Fruit fly (Drosophila melanogaster) Kc167 (cell line): ENCODE results near the gene CG42869.

Experiments used
- Myc ChIP-seq: fragments of >200 bp; optimal IDR thresholded peaks from 2 replicates; lab custom pipeline; 2017; ENCODE audit warnings: missing external identifiers
- Sin3A ChIP-seq: fragments of >200 bp; optimal IDR thresholded peaks from 2 replicates; lab custom pipeline; 2018; ENCODE audit warnings: missing external identifiers
- h ChIP-seq: fragments of >200 bp; optimal IDR thresholded peaks from 3 replicates; lab custom pipeline; 2018; ENCODE audit warnings: missing external identifiers
- insv ChIP-seq: fragments of >200 bp; optimal IDR thresholded peaks from 3 replicates; lab custom pipeline; 2018; ENCODE audit warnings: missing external identifiers
- psq ChIP-seq: fragments of >200 bp; optimal IDR thresholded peaks from 2 replicates; lab custom pipeline; 2017; ENCODE audit warnings: missing external identifiers
- ttk ChIP-seq: sonication (Bioruptor generic); optimal IDR thresholded peaks from 2 replicates; lab custom pipeline; 2017; ENCODE audit warnings: missing external identifiers

DNA sequence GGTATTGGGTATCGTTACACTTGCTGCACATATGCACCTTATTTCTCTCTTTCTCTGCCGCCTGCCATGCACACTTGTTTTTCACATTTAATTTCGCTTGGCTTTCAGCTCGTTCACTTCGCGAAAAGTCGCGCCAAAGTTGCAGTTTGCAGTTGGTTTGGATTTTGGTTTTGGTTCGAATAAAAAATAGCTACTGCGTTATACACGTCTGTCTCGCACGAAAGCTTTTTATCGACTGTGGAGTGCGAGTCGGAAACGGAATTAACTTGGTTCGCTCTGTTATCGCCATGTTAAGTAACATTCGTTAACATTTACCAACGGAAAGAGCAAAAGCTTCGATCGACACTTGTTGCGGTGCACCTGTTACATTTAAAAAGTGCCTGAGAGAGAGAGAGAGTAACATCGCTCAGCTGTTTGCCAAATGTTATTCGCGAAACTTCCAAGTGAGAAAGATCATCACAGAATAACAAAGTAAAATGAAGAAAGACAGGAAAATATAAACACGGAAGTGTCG lies 17.2 kb downstream of the CG42869 start, which contains the start of gene CG31176:
- TF ChIP-seq psq (no peak), insv (lab: Kevin White, UChicago) (no peak), Myc (lab: Kevin White, UChicago) (no peak), ttk (lab: Kevin White, UChicago) (no peak), h (lab: Kevin White, UChicago) (no peak), Sin3A (no peak)
